Fruit fly (Drosophila melanogaster): ENCODE results near the gene ND-B14.5B.

Gene ND-B14.5B

DNA sequence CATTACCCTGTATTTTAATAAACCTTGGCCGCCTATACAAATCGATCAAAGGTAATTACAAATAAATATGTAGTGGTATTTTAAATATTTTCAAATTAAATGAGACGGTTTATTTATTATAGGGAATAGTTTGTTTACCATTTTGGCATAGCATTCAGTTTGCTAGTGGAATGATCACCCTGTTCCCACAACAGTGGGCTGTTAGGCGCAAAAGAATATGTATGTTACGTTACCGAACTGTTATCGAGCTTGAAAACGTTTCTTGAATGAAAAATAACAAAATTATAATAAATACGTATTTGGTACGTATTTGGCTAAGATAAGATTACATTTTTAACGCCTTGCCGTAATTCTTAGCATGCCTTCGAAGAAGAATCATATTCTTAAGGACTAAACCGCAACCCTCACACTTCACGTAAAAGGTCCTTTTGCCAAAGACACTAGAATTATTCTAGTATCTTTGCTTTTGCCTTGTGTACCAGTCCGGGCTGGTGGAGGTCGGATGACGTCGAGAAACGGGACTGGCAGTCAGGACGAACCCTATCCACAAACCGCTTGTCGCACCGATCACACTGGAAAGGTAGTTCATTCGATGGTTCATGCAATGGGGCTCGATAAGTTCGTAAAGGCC lies 25.4 kb upstream of the ND-B14.5B start, which contains the start of gene CG44002 (continued):
- TF ChIP-seq lbe (GFP tag; optimal IDR thresholded peaks at IDR 0.05) = peak; percentile 15
- no peak for TF ChIP-seq Lpt (GFP tag; optimal IDR thresholded peaks at IDR 0.05)
- TF ChIP-seq ind (GFP tag; optimal IDR thresholded peaks at IDR 0.05) = no peak
- peak; percentile 14 for TF ChIP-seq CG10267 (tag; optimal IDR thresholded peaks at IDR 0.05)
- TF ChIP-seq NfI (GFP tag; optimal IDR thresholded peaks at IDR 0.05) = peak; percentile 7
- no peak for TF ChIP-seq CG30403 (GFP tag; optimal IDR thresholded peaks at IDR 0.05)
- TF ChIP-seq kni (GFP tag; optimal IDR thresholded peaks at IDR 0.05) = no peak
- peak in 1 of 2 experiments; percentile 36 for TF ChIP-seq eve (GFP tag; optimal IDR thresholded peaks at IDR 0.05)
- peak; percentile 35 for TF ChIP-seq CG1603 (tag; optimal IDR thresholded peaks at IDR 0.05)
- no peak for TF ChIP-seq CG31365 (tag; optimal IDR thresholded peaks at IDR 0.05)
- TF ChIP-seq Elba2 (GFP tag; optimal IDR thresholded peaks at IDR 0.05) = no peak
- TF ChIP-seq CG11085 (GFP tag; IDR thresholded peaks at IDR 0.05) = no peak
- no peak for TF ChIP-seq ewg (GFP tag; optimal IDR thresholded peaks at IDR 0.05)
- no peak for TF ChIP-seq nau (GFP tag; optimal IDR thresholded peaks at IDR 0.05)
- peak; percentile 74 for TF ChIP-seq CG30020 (tag; optimal IDR thresholded peaks at IDR 0.05)
- TF ChIP-seq crp (GFP tag; optimal IDR thresholded peaks at IDR 0.05) = peak in 1 of 2 experiments; percentile 27
- no peak for TF ChIP-seq bigmax (GFP tag; optimal IDR thresholded peaks at IDR 0.05)
- 0 out of 3 replicates have a peak, but pooled peaks have one; percentile 10 for TF ChIP-seq HLH4C (GFP tag; IDR thresholded peaks at IDR 0.05; ENCODE audit: partially characterized antibody)

DNA sequence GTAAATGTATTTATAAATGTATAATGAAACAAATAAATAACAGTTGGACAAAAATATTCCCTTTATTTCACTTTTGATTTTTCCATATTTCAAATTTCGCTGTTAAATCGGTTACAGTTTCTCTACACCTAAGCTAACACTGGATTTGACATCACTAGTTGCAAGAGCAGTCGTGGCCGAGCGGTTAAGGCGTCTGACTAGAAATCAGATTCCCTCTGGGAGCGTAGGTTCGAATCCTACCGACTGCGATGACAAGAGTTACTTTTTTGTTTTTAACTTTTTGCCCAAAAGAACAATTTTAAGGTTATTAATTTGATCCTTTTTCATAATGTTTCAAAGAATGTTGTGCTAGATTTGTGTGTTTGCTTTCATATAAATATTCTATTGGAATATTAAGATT lies 23.8 kb upstream of the ND-B14.5B start:
- TF ChIP-seq CG34224 (GFP tag; IDR thresholded peaks at IDR 0.05; ENCODE audit: partially characterized antibody) (peak; percentile 71), CG16813 (GFP tag; IDR thresholded peaks at IDR 0.05; ENCODE audit: partially characterized antibody) (peak; percentile 89), bbx (GFP tag; IDR thresholded peaks at IDR 0.05; ENCODE audit: partially characterized antibody) (peak; percentile 91), HLH4C (GFP tag; IDR thresholded peaks at IDR 0.05; ENCODE audit: partially characterized antibody) (peak; percentile 80), mld (GFP tag; IDR thresholded peaks at IDR 0.05; ENCODE audit: partially characterized antibody) (peak; percentile 91), chm (GFP tag; IDR thresholded peaks at IDR 0.05) (peak; percentile 25; the same call in 1 of the 2 replicates), amos (GFP tag; IDR thresholded peaks at IDR 0.05; ENCODE audit: partially characterized antibody) (peak; percentile 87), ato (GFP tag; IDR thresholded peaks at IDR 0.05; ENCODE audit: partially characterized antibody) (peak; percentile 75; the same call in 1 of the 2 replicates), vnd (GFP tag; IDR thresholded peaks at IDR 0.05; ENCODE audit: partially characterized antibody) (peak; percentile 74), CG42726 (GFP tag; IDR thresholded peaks at IDR 0.05; ENCODE audit: partially characterized antibody) (peak; percentile 88), CG7963 (GFP tag; IDR thresholded peaks at IDR 0.05; ENCODE audit: partially characterized antibody) (peak; percentile 91), CG14860 (GFP tag; IDR thresholded peaks at IDR 0.05; ENCODE audit: partially characterized antibody) (peak; percentile 85), Scr (GFP tag; IDR thresholded peaks at IDR 0.05; ENCODE audit: partially characterized antibody) (peak; percentile 74), hb (GFP tag; IDR thresholded peaks at IDR 0.05; ENCODE audit: partially characterized antibody) (peak; percentile 64), Dll (GFP tag; IDR thresholded peaks at IDR 0.05; ENCODE audit: partially characterized antibody) (peak; percentile 63; the same call in 3 of the 4 replicates), sna (GFP tag; IDR thresholded peaks at IDR 0.05; ENCODE audit: partially characterized antibody) (peak; percentile 54; the same call in 1 of the 2 replicates), Opbp (GFP tag; IDR thresholded peaks at IDR 0.05; ENCODE audit: partially characterized antibody) (peak; percentile 95), CG13287 (GFP tag; IDR thresholded peaks at IDR 0.05; ENCODE audit: partially characterized antibody) (peak; percentile 56; the same call in 1 of the 2 replicates), zen2 (GFP tag; IDR thresholded peaks at IDR 0.05; ENCODE audit: partially characterized antibody) (peak; percentile 77; the same call in 2 of the 3 replicates), knrl (GFP tag; IDR thresholded peaks at IDR 0.05; ENCODE audit: partially characterized antibody) (peak; percentile 62), inv (GFP tag; IDR thresholded peaks at IDR 0.05; ENCODE audit: partially characterized antibody) (peak; percentile 40; the same call in 1 of the 2 replicates), CG6791 (GFP tag; IDR thresholded peaks at IDR 0.05; ENCODE audit: partially characterized antibody) (peak; percentile 93), Bgb (GFP tag; IDR thresholded peaks at IDR 0.05; ENCODE audit: partially characterized antibody) (peak; percentile 87), Bdp1 (GFP tag; optimal IDR thresholded peaks at IDR 0.05) (peak; percentile 96), nerfin-2 (GFP tag; IDR thresholded peaks at IDR 0.05; ENCODE audit: partially characterized antibody) (peak; percentile 89), chinmo (GFP tag; IDR thresholded peaks at IDR 0.05; ENCODE audit: partially characterized antibody) (0 out of 4 replicates have a peak, but pooled peaks have one; percentile 65), tna (GFP tag; IDR thresholded peaks at IDR 0.05; ENCODE audit: partially characterized antibody) (peak; percentile 88)

Measured in whole organism, embryonic.